Worm (Caenorhabditis elegans) whole organism, mixed stage, embryonic: ENCODE data around the gene C17F4.8.

Source experiments
- M03D4.4 ChIP-seq: sonication (generic microtip); optimal IDR thresholded peaks from 2 replicates; lab custom pipeline; 2017; ENCODE audit warnings: mild to moderate bottlenecking, missing genetic modification characterization, missing compliant biosample characterization
- bed-3 ChIP-seq: fragments of 200-800 bp; sonication (Bioruptor generic); optimal IDR thresholded peaks from 3 replicates; lab custom pipeline; 2018; ENCODE audit warnings: mild to moderate bottlenecking, missing genetic modification characterization, moderate library complexity, missing compliant biosample characterization
- blmp-1 ChIP-seq: fragments of 150-350 bp; optimal IDR thresholded peaks from 2 replicates; lab custom pipeline; 2014; ENCODE audit warnings: missing biosample characterization, missing genetic modification characterization
- ceh-39 ChIP-seq: fragments of 150-350 bp; optimal IDR thresholded peaks from 2 replicates; lab custom pipeline; 2014; ENCODE audit warnings: missing biosample characterization, missing genetic modification characterization
- ceh-43 ChIP-seq: fragments of 200-800 bp; sonication (Bioruptor generic); optimal IDR thresholded peaks from 2 replicates; lab custom pipeline; 2018; ENCODE audit warnings: mild to moderate bottlenecking, missing genetic modification characterization, moderate library complexity, missing compliant biosample characterization
- ceh-83 ChIP-seq: fragments of 200-800 bp; sonication (Bioruptor generic); optimal IDR thresholded peaks from 2 replicates; lab custom pipeline; 2018; ENCODE audit warnings: mild to moderate bottlenecking, missing genetic modification characterization, missing compliant biosample characterization
- ces-1 ChIP-seq: fragments of 150-350 bp; optimal IDR thresholded peaks from 2 replicates; lab custom pipeline; 2014; ENCODE audit warnings: missing biosample characterization, missing genetic modification reagents, missing genetic modification characterization
- cnd-1 ChIP-seq: fragments of 200-800 bp; sonication (Bioruptor generic); optimal IDR thresholded peaks from 2 replicates; lab custom pipeline; 2018; ENCODE audit warnings: mild to moderate bottlenecking, missing genetic modification characterization, missing compliant biosample characterization
- elt-3 ChIP-seq: fragments of 150-350 bp; optimal IDR thresholded peaks from 2 replicates; lab custom pipeline; 2014; ENCODE audit warnings: missing biosample characterization, missing genetic modification characterization
- flh-1 ChIP-seq: fragments of 200-800 bp; sonication (Bioruptor generic); optimal IDR thresholded peaks from 2 replicates; lab custom pipeline; 2018; ENCODE audit warnings: mild to moderate bottlenecking, missing genetic modification characterization, moderate library complexity, missing compliant biosample characterization
- ham-2 ChIP-seq: fragments of 200-800 bp; sonication (Bioruptor generic); optimal IDR thresholded peaks from 2 replicates; lab custom pipeline; 2018; ENCODE audit warnings: mild to moderate bottlenecking, missing genetic modification characterization, missing compliant biosample characterization
- hlh-1 ChIP-seq: fragments of 150-350 bp; optimal IDR thresholded peaks from 2 replicates; lab custom pipeline; 2014; ENCODE audit warnings: missing biosample characterization, missing genetic modification reagents, missing genetic modification characterization
- lin-32 ChIP-seq: fragments of 200-800 bp; sonication (Bioruptor generic); optimal IDR thresholded peaks from 2 replicates; lab custom pipeline; 2018; ENCODE audit warnings: mild to moderate bottlenecking, missing genetic modification characterization, missing compliant biosample characterization
- lsy-2 ChIP-seq: fragments of 150-350 bp; optimal IDR thresholded peaks from 2 replicates; lab custom pipeline; 2014; ENCODE audit warnings: missing biosample characterization, missing genetic modification characterization
- mab-5 ChIP-seq: fragments of 150-350 bp; optimal IDR thresholded peaks from 2 replicates; lab custom pipeline; 2014; ENCODE audit warnings: missing biosample characterization, missing genetic modification characterization
- mep-1 ChIP-seq: fragments of 150-350 bp; optimal IDR thresholded peaks from 2 replicates; lab custom pipeline; 2017; ENCODE audit warnings: missing biosample characterization, missing genetic modification reagents, missing genetic modification characterization, inconsistent platforms
- mls-2 ChIP-seq: sonication (generic microtip); optimal IDR thresholded peaks from 2 replicates; lab custom pipeline; 2016; ENCODE audit warnings: mild to moderate bottlenecking, missing genetic modification characterization, moderate library complexity, missing compliant biosample characterization
- nhr-12 ChIP-seq: fragments of 150-350 bp; optimal IDR thresholded peaks from 2 replicates; lab custom pipeline; 2014; ENCODE audit warnings: missing biosample characterization, missing genetic modification characterization
- nhr-2 ChIP-seq: fragments of 150-350 bp; optimal IDR thresholded peaks from 2 replicates; lab custom pipeline; 2014; ENCODE audit warnings: missing biosample characterization, missing genetic modification characterization
- nhr-237 ChIP-seq: fragments of 150-350 bp; optimal IDR thresholded peaks from 2 replicates; lab custom pipeline; 2014; ENCODE audit warnings: missing biosample characterization, missing genetic modification characterization
- nhr-28 ChIP-seq: fragments of 150-350 bp; optimal IDR thresholded peaks from 2 replicates; lab custom pipeline; 2014; ENCODE audit warnings: missing biosample characterization, missing genetic modification characterization
- nhr-76 ChIP-seq: sonication (generic microtip); optimal IDR thresholded peaks from 2 replicates; lab custom pipeline; 2017; ENCODE audit warnings: missing biosample characterization, missing genetic modification characterization
- pha-4 ChIP-seq: fragments of 150-350 bp; optimal IDR thresholded peaks from 2 replicates; lab custom pipeline; 2018; ENCODE audit warnings: missing biosample characterization, missing genetic modification reagents, missing genetic modification characterization
- sem-2 ChIP-seq: fragments of 200-800 bp; sonication (Bioruptor generic); optimal IDR thresholded peaks from 2 replicates; lab custom pipeline; 2018; ENCODE audit warnings: mild to moderate bottlenecking, missing genetic modification characterization, missing compliant biosample characterization
- snpc-4 ChIP-seq: fragments of 150-350 bp; optimal IDR thresholded peaks from 2 replicates; lab custom pipeline; 2014; ENCODE audit warnings: missing biosample characterization, missing genetic modification characterization
- sptf-1 ChIP-seq: sonication (generic microtip); optimal IDR thresholded peaks from 2 replicates; lab custom pipeline; 2017; ENCODE audit warnings: mild to moderate bottlenecking, missing genetic modification characterization, moderate library complexity, missing compliant biosample characterization
- unc-120 ChIP-seq: sonication (generic microtip); optimal IDR thresholded peaks from 2 replicates; lab custom pipeline; 2017; ENCODE audit warnings: missing genetic modification characterization, missing compliant biosample characterization; ENCODE audit not compliant: poor library complexity, severe bottlenecking
- unc-62 ChIP-seq: fragments of 150-350 bp; optimal IDR thresholded peaks from 2 replicates; lab custom pipeline; 2014; ENCODE audit warnings: missing biosample characterization, missing genetic modification reagents, missing genetic modification characterization
- zip-8 ChIP-seq: fragments of 150-350 bp; optimal IDR thresholded peaks from 2 replicates; lab custom pipeline; 2014; ENCODE audit warnings: missing biosample characterization, missing genetic modification characterization
- ztf-11 ChIP-seq: fragments of 150-350 bp; optimal IDR thresholded peaks from 2 replicates; lab custom pipeline; 2014; ENCODE audit warnings: missing biosample characterization, missing genetic modification characterization

C17F4.8 gene

DNA sequence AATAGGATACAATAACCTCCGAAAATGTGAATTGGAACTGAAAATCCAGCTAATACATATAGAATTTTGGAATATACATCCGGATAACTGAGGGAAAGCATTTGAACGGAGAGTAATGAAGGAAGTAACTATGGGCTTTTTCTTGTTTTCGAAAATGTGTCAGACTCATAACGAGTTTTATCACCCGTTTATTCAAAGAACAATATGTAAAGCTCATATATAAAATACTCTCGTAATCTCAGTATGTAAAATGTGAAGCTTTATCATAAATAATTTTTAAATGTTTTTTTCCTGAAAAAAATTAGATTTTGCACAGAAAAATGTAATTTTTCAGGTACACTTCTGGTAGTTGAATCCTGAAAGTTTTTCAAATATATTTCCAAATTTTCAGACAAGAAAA is 4.2 kb downstream of the C17F4.8 start, which contains the start of gene srh-297:
srh-297 (minus strand) TSS at position 101 of the 400 bp plus-strand sequence.
- TF ChIP-seq lin-32 (GFP tag; lab: Kevin White, UChicago) (no peak), sptf-1 (tag; lab: Kevin White, UChicago) (no peak), nhr-2 (tag; lab: Kevin White, UChicago) (no peak), cnd-1 (tag; lab: Kevin White, UChicago) (no peak), ztf-11 (tag; lab: Kevin White, UChicago) (no peak), M03D4.4 (no peak), nhr-76 (no peak), ham-2 (GFP tag; lab: Kevin White, UChicago) (no peak), nhr-28 (tag; lab: Kevin White, UChicago) (no peak), unc-62 (GFP tag; lab: Kevin White, UChicago) (no peak), flh-1 (no peak), ceh-43 (no peak)

DNA sequence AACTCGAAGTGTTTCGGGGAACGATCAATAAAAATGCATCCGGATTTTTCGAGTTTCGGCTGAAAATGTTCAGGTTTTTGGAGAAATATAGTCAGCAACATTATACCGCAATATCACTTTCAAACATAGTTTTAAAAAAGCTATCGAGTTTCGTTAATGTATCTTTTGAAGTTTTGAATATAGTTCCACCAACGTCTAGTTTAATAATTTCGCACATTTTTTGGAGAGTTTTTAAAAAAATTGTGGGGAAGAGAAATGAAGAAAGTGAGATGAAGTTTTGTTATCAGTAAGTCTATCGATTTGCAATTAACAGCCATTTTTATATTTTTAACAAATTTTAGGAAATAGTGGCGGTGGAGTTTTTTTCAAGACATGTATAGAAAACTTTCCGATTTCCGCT is 8.8 kb downstream of the C17F4.8 start, which contains the start of gene ZC239.17:
ZC239.17 (minus strand) TSS at position 101 of the 400 bp plus-strand sequence.
- TF ChIP-seq ces-1 (GFP tag; lab: Kevin White, UChicago) (no peak), snpc-4 (no peak), nhr-2 (tag; lab: Kevin White, UChicago) (no peak), pha-4 (no peak)
- TF ChIP-seq, all 35 proteins: peak for 0

DNA sequence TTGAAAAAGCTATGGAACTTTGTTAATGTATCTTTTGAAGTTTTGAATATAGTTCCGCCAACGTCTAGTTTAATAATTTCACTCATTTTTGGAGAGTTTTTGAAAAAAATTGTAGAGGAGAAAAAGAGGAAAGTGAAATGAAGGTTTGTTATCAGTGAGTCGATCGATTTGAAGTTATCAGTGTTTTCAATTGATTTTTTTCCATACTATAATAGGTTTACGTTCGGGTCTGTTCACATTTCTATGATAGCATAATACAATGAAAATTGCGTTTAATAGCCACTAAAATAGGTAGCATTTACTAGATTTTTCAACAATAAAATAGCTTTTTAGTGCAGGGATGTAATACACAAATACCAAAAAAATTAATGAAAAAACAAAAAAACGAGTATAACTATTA is 9.4 kb downstream of the C17F4.8 start, which contains the start of gene ZC239.16:
ZC239.16 (minus strand) TSS at position 120 of the 400 bp plus-strand sequence.
- TF ChIP-seq lsy-2 (tag; lab: Kevin White, UChicago), result no peak
- no peak for TF ChIP-seq ham-2 (GFP tag; lab: Kevin White, UChicago)
- TF ChIP-seq nhr-28 (tag; lab: Kevin White, UChicago), result no peak
- no peak for TF ChIP-seq mab-5
- no peak for TF ChIP-seq lin-32 (GFP tag; lab: Kevin White, UChicago)
- TF ChIP-seq bed-3, result no peak

DNA sequence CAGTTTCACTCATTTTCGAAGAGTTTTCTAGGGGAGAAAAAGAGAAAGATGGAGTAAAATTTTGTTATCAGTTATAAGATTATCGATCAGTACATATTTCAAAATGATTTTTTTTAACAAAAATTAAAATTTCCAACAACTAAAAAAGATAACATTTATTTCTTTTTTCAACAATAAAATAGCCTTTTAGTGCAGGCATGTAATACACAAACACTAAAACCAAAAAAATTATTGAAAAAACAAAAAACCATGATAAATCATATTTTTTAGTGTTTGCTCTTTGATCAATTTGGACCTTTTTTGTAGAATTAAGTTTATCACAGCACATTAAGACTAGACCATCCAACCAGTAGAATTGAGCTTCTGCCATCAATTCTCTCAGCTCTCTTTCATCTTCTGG is 10.0 kb downstream of the C17F4.8 start, which contains the start of gene ZC239.15:
ZC239.15 (minus strand) TSS at position 101 of the 400 bp plus-strand sequence.
- TF ChIP-seq mab-5, result no peak
- no peak for TF ChIP-seq mep-1 (tag; lab: Kevin White, UChicago)
- no peak for TF ChIP-seq mls-2 (tag; lab: Kevin White, UChicago)
- no peak for TF ChIP-seq sem-2
- TF ChIP-seq M03D4.4, result no peak
- TF ChIP-seq blmp-1 (tag; lab: Kevin White, UChicago), result no peak
- TF ChIP-seq ceh-39 (tag; lab: Kevin White, UChicago), result no peak
- TF ChIP-seq unc-120, result no peak
- TF ChIP-seq nhr-237 (tag; lab: Kevin White, UChicago), result no peak
- TF ChIP-seq ham-2 (GFP tag; lab: Kevin White, UChicago), result no peak
- TF ChIP-seq zip-8 (tag; lab: Kevin White, UChicago), result no peak
- TF ChIP-seq nhr-12 (tag; lab: Kevin White, UChicago), result no peak
- TF ChIP-seq ceh-43, result no peak
- TF ChIP-seq ceh-83 (GFP tag; lab: Kevin White, UChicago), result no peak
- no peak for TF ChIP-seq elt-3
- TF ChIP-seq bed-3, result no peak
- TF ChIP-seq ztf-11 (tag; lab: Kevin White, UChicago), result no peak
- TF ChIP-seq unc-62 (GFP tag; lab: Kevin White, UChicago), result no peak
- no peak for TF ChIP-seq sptf-1 (tag; lab: Kevin White, UChicago)
- TF ChIP-seq, all 35 proteins: peak for 0

DNA sequence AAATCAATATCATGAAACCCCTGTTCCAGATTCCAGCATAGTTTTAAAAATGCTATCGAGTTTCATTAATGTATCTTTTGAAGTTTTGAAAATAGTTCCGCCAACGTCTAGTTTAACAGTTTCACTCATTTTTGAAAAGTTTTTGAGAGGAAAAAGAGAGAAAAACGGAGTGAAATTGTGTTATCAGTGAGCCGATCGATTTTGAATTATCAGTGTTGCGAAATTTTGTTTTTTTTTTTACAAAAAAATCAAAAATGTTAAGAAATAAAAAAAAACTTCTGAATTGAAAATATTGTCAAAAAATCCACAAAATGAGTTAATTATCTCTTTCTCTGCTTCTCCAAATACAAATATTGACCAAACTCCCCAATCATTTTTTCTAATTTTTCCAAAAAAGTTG is 11.9 kb downstream of the C17F4.8 start, which contains the start of gene ZC239.13:
ZC239.13 (minus strand) TSS at position 154 of the 400 bp plus-strand sequence.
- no peak for TF ChIP-seq unc-62 (GFP tag; lab: Kevin White, UChicago)
- no peak for TF ChIP-seq hlh-1 (tag; lab: Kevin White, UChicago)
- no peak for TF ChIP-seq nhr-2 (tag; lab: Kevin White, UChicago)
- TF ChIP-seq, all 35 proteins: peak for 0

DNA sequence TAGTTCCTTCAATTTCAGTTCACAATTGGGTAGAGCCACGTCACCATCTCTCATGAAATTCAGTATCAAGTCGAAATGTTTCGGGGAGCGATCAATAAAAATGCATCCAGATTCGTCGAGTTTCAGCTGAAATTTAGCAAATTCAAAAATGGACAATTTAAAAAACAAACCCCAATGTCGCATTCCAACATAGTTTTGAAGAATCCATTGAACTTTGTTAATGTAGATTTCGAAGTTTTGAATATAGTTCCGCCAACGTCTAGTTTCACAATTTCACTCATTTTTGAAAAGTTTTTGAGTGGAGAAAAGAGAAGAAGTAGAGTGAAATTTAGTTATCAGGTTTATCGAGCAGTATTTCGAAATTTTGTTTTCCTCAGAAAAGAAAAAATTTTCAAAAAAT is 12.9 kb downstream of the C17F4.8 start, which contains the start of gene ZC239.14:
ZC239.14 (minus strand) TSS at position 305 of the 400 bp plus-strand sequence.
- TF ChIP-seq ceh-39 (tag; lab: Kevin White, UChicago), result no peak
